Worm (Caenorhabditis elegans) whole organism, L1 larva: ENCODE data around the gene mua-3.

ENCODE experiments used
- C04F5.9 ChIP-seq: sonication (generic microtip); optimal IDR thresholded peaks from 2 replicates; lab custom pipeline; 2016; ENCODE audit warnings: missing genetic modification characterization, missing compliant biosample characterization
- C34B4.2 ChIP-seq: sonication (generic microtip); optimal IDR thresholded peaks from 2 replicates; lab custom pipeline; 2017; ENCODE audit warnings: mild to moderate bottlenecking, missing genetic modification characterization, missing compliant biosample characterization
- F16B12.6 ChIP-seq: fragments of 150-350 bp; optimal IDR thresholded peaks from 2 replicates; lab custom pipeline; 2014; ENCODE audit warnings: missing biosample characterization, missing genetic modification characterization
- aha-1 ChIP-seq: fragments of 150-350 bp; optimal IDR thresholded peaks from 2 replicates; lab custom pipeline; 2014; ENCODE audit warnings: missing biosample characterization, missing genetic modification characterization
- alr-1 ChIP-seq: fragments of 200-800 bp; sonication (Bioruptor generic); optimal IDR thresholded peaks from 2 replicates; lab custom pipeline; 2018; ENCODE audit warnings: borderline replicate concordance, mild to moderate bottlenecking, missing genetic modification characterization, missing compliant biosample characterization
- ama-1 ChIP-seq: fragments of 150-350 bp; optimal IDR thresholded peaks from 2 replicates; lab custom pipeline; 2014
- blmp-1 ChIP-seq: fragments of 150-350 bp; optimal IDR thresholded peaks from 2 replicates; lab custom pipeline; 2014; ENCODE audit warnings: missing biosample characterization, missing genetic modification characterization
- ceh-63 ChIP-seq: fragments of 200-800 bp; sonication (Bioruptor generic); optimal IDR thresholded peaks from 2 replicates; lab custom pipeline; 2018; ENCODE audit warnings: mild to moderate bottlenecking, missing genetic modification characterization, missing compliant biosample characterization
- ceh-82 ChIP-seq, 3 experiments: fragments of 150-350 bp in 1 of 3; sonication (generic microtip) in 2 of 3; optimal IDR thresholded peaks; 2 replicates each; lab custom pipeline; 2014 to 2017; ENCODE audit warnings: missing biosample characterization in 3 of 3, missing genetic modification characterization in 3 of 3
- ceh-90 ChIP-seq: sonication (generic microtip); optimal IDR thresholded peaks from 2 replicates; lab custom pipeline; 2016; ENCODE audit warnings: missing genetic modification characterization, missing compliant biosample characterization
- dpl-1 ChIP-seq, 3 experiments: fragments of 150-350 bp in 2 of 3; sonication (generic microtip) in 1 of 3; optimal IDR thresholded peaks; 2 replicates each; lab custom pipeline; 2014 to 2017; ENCODE audit warnings: missing biosample characterization in 3 of 3, missing genetic modification characterization in 3 of 3, missing genetic modification reagents in 3 of 3
- dsc-1 ChIP-seq: sonication (generic microtip); optimal IDR thresholded peaks from 2 replicates; lab custom pipeline; 2016; ENCODE audit warnings: mild to moderate bottlenecking, missing genetic modification characterization, missing compliant biosample characterization
- efl-3 ChIP-seq: fragments of 200-800 bp; sonication (Bioruptor generic); optimal IDR thresholded peaks from 2 replicates; lab custom pipeline; 2018; ENCODE audit warnings: mild to moderate bottlenecking, missing genetic modification characterization, missing compliant biosample characterization
- egl-13 ChIP-seq: sonication (generic microtip); optimal IDR thresholded peaks from 2 replicates; lab custom pipeline; 2016; ENCODE audit warnings: missing genotype, missing genetic modification reagents, missing genetic modification characterization, missing compliant biosample characterization
- egl-27 ChIP-seq, 2 experiments: fragments of 150-350 bp in 1 of 2; sonication (generic microtip); optimal IDR thresholded peaks; 3 replicates each; lab custom pipeline; 2017 to 2018; ENCODE audit warnings: missing biosample characterization in 2 of 2, missing genetic modification characterization in 2 of 2, missing genetic modification reagents in 2 of 2
- elt-2 ChIP-seq: sonication (generic microtip); optimal IDR thresholded peaks from 2 replicates; lab custom pipeline; 2016; ENCODE audit warnings: missing genetic modification characterization, mild to moderate bottlenecking, inconsistent platforms, missing compliant biosample characterization, missing genetic modification reagents
- elt-3 ChIP-seq, 6 experiments: fragments of 150-350 bp in 1 of 6; sonication (generic microtip); optimal IDR thresholded peaks; 2 replicates each; lab custom pipeline; 2017 to 2018; ENCODE audit warnings: missing biosample characterization in 6 of 6, missing genetic modification characterization in 6 of 6, inconsistent platforms in 1 of 6
- ets-5 ChIP-seq: fragments of 200-800 bp; sonication (Bioruptor generic); IDR thresholded peaks from 2 replicates; pipeline ENCODE4 v1.3.6; 2022; ENCODE audit warnings: missing genetic modification characterization, missing compliant biosample characterization
- fkh-4 ChIP-seq: sonication (generic microtip); optimal IDR thresholded peaks from 2 replicates; lab custom pipeline; 2016; ENCODE audit warnings: missing compliant biosample characterization, missing genetic modification characterization, borderline replicate concordance
- fkh-8 ChIP-seq: sonication (generic microtip); optimal IDR thresholded peaks from 2 replicates; lab custom pipeline; 2016; ENCODE audit warnings: mild to moderate bottlenecking, missing genetic modification characterization, missing compliant biosample characterization
- fos-1 ChIP-seq: fragments of 150-350 bp; optimal IDR thresholded peaks from 2 replicates; lab custom pipeline; 2014; ENCODE audit warnings: missing biosample characterization, missing genetic modification characterization
- hlh-17 ChIP-seq: fragments of 200-800 bp; sonication (Bioruptor generic); optimal IDR thresholded peaks from 2 replicates; lab custom pipeline; 2018; ENCODE audit warnings: missing genetic modification characterization, mild to moderate bottlenecking, missing compliant biosample characterization, moderate library complexity, borderline replicate concordance
- hlh-4 ChIP-seq: sonication (generic microtip); optimal IDR thresholded peaks from 2 replicates; lab custom pipeline; 2016; ENCODE audit warnings: mild to moderate bottlenecking, missing genetic modification characterization, missing compliant biosample characterization
- irx-1 ChIP-seq: sonication (generic microtip); optimal IDR thresholded peaks from 2 replicates; lab custom pipeline; 2016; ENCODE audit warnings: missing genetic modification characterization, missing compliant biosample characterization
- jun-1 ChIP-seq: fragments of 150-350 bp; optimal IDR thresholded peaks from 2 replicates; lab custom pipeline; 2014; ENCODE audit warnings: missing biosample characterization, missing genetic modification reagents, missing genetic modification characterization
- lin-13 ChIP-seq: fragments of 150-350 bp; optimal IDR thresholded peaks from 2 replicates; lab custom pipeline; 2014; ENCODE audit warnings: missing biosample characterization, missing genetic modification reagents, missing genetic modification characterization
- lin-14 ChIP-seq: fragments of 200-800 bp; sonication (Bioruptor generic); optimal IDR thresholded peaks from 2 replicates; lab custom pipeline; 2018; ENCODE audit warnings: mild to moderate bottlenecking, missing genetic modification characterization, moderate library complexity, missing compliant biosample characterization
- lin-15B ChIP-seq: fragments of 150-350 bp; sonication (generic microtip); optimal IDR thresholded peaks from 3 replicates; lab custom pipeline; 2014; ENCODE audit warnings: missing biosample characterization, missing genetic modification characterization
- lin-35 ChIP-seq, 2 experiments: fragments of 150-350 bp; optimal IDR thresholded peaks; 2 replicates each; lab custom pipeline; 2014; ENCODE audit warnings: missing biosample characterization in 2 of 2, missing genetic modification characterization in 2 of 2, missing genetic modification reagents in 2 of 2
- mab-9 ChIP-seq: fragments of 200-800 bp; sonication (Bioruptor generic); IDR thresholded peaks from 2 replicates; pipeline ENCODE4 v1.3.6; 2022; ENCODE audit warnings: missing genetic modification reagents, missing genetic modification characterization, missing compliant biosample characterization
- mdl-1 ChIP-seq, 2 experiments: fragments of 150-350 bp; optimal IDR thresholded peaks; 2 replicates each; lab custom pipeline; 2014 to 2017; ENCODE audit warnings: missing biosample characterization in 2 of 2, missing genetic modification characterization in 2 of 2, inconsistent platforms in 1 of 2
- nhr-11 ChIP-seq: fragments of 150-350 bp; optimal IDR thresholded peaks from 2 replicates; lab custom pipeline; 2014; ENCODE audit warnings: missing biosample characterization, missing genetic modification characterization
- nhr-28 ChIP-seq: fragments of 150-350 bp; optimal IDR thresholded peaks from 2 replicates; lab custom pipeline; 2014; ENCODE audit warnings: missing biosample characterization, missing genetic modification characterization
- nhr-47 ChIP-seq: sonication (generic microtip); optimal IDR thresholded peaks from 2 replicates; lab custom pipeline; 2016; ENCODE audit warnings: mild to moderate bottlenecking, missing genetic modification characterization, moderate library complexity, missing compliant biosample characterization
- nhr-71 ChIP-seq: sonication (generic microtip); optimal IDR thresholded peaks from 2 replicates; lab custom pipeline; 2016; ENCODE audit warnings: mild to moderate bottlenecking, missing genetic modification characterization, moderate library complexity, missing compliant biosample characterization
- nhr-76 ChIP-seq: sonication (generic microtip); optimal IDR thresholded peaks from 2 replicates; lab custom pipeline; 2017; ENCODE audit warnings: missing biosample characterization, missing genetic modification characterization
- nhr-77 ChIP-seq: fragments of 150-350 bp; optimal IDR thresholded peaks from 2 replicates; lab custom pipeline; 2014; ENCODE audit warnings: missing biosample characterization, missing genetic modification characterization
- nhr-84 ChIP-seq: sonication (generic microtip); optimal IDR thresholded peaks from 2 replicates; lab custom pipeline; 2017; ENCODE audit warnings: missing biosample characterization, missing genetic modification characterization
- nhr-90 ChIP-seq: sonication (generic microtip); optimal IDR thresholded peaks from 2 replicates; lab custom pipeline; 2016; ENCODE audit warnings: mild to moderate bottlenecking, missing genetic modification characterization, missing compliant biosample characterization; ENCODE audit not compliant: poor library complexity
- pag-3 ChIP-seq: sonication (generic microtip); optimal IDR thresholded peaks from 2 replicates; lab custom pipeline; 2017; ENCODE audit warnings: missing genetic modification characterization, mild to moderate bottlenecking, missing compliant biosample characterization, antibody characterized with exemption, borderline replicate concordance; ENCODE audit not compliant: insufficient read depth
- pax-3 ChIP-seq: fragments of 200-800 bp; sonication (Bioruptor generic); optimal IDR thresholded peaks from 2 replicates; lab custom pipeline; 2018; ENCODE audit warnings: mild to moderate bottlenecking, missing genetic modification characterization, moderate library complexity, missing compliant biosample characterization
- skn-1 ChIP-seq: fragments of 150-350 bp; optimal IDR thresholded peaks from 2 replicates; lab custom pipeline; 2014; ENCODE audit warnings: missing biosample characterization, missing genetic modification characterization
- snpc-4 ChIP-seq: fragments of 150-350 bp; optimal IDR thresholded peaks from 2 replicates; lab custom pipeline; 2014; ENCODE audit warnings: missing biosample characterization, missing genetic modification characterization
- snu-23 ChIP-seq: sonication (generic microtip); optimal IDR thresholded peaks from 2 replicates; lab custom pipeline; 2016; ENCODE audit warnings: missing genetic modification characterization, missing compliant biosample characterization
- sox-4 ChIP-seq: sonication (generic microtip); optimal IDR thresholded peaks from 2 replicates; lab custom pipeline; 2016; ENCODE audit warnings: missing genetic modification characterization, missing compliant biosample characterization
- swsn-7 ChIP-seq: sonication (generic microtip); optimal IDR thresholded peaks from 2 replicates; lab custom pipeline; 2016; ENCODE audit warnings: missing genetic modification characterization, missing compliant biosample characterization
- tbx-2 ChIP-seq: sonication (generic microtip); optimal IDR thresholded peaks from 2 replicates; lab custom pipeline; 2016; ENCODE audit warnings: missing genetic modification characterization, missing compliant biosample characterization
- tlp-1 ChIP-seq: fragments of 150-350 bp; optimal IDR thresholded peaks from 2 replicates; lab custom pipeline; 2014; ENCODE audit warnings: missing biosample characterization, missing genetic modification characterization
- unc-130 ChIP-seq: fragments of 150-350 bp; optimal IDR thresholded peaks from 2 replicates; lab custom pipeline; 2017; ENCODE audit warnings: missing biosample characterization, missing genetic modification characterization, inconsistent platforms
- unc-30 ChIP-seq: sonication (generic microtip); optimal IDR thresholded peaks from 2 replicates; lab custom pipeline; 2017; ENCODE audit warnings: missing biosample characterization, missing genetic modification characterization
- unc-62 ChIP-seq: fragments of 150-350 bp; optimal IDR thresholded peaks from 2 replicates; lab custom pipeline; 2014; ENCODE audit warnings: missing biosample characterization, missing genetic modification reagents, missing genetic modification characterization
- unc-86 ChIP-seq: sonication (generic microtip); optimal IDR thresholded peaks from 2 replicates; lab custom pipeline; 2016; ENCODE audit warnings: missing genetic modification characterization, missing compliant biosample characterization
- unc-98 ChIP-seq: fragments of 200-800 bp; sonication (Bioruptor generic); IDR thresholded peaks from 2 replicates; pipeline ENCODE4 v1.3.6; 2022; ENCODE audit warnings: missing genetic modification characterization, missing compliant biosample characterization

Gene mua-3

DNA sequence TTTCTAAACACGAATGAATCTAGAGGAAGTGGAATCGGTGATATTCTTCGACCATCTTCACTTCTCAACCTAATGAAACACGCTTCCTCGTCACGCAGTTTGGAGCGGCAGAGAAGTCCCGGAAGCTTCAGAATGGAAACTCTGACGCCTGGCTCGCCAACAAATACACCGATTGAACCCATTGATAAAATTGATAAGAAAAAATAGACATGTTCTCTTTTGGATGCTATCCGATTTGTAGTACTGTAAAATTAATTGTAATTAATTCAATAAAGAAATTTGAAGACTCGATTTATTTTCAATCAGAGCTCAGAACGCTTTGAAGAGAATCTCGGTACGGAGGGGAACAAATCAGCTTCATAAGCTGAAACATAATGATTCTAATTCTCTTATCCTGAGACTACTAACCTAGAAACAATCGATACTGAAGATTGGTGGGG, 54.1 kb downstream of the mua-3 start:
- TF ChIP-seq alr-1 (tag; lab: Kevin White, UChicago) (no peak), elt-3 (tag; optimal IDR thresholded peaks at IDR 0.05; lab: Kevin White, UChicago) (no peak), egl-13 (tag; lab: Kevin White, UChicago) (no peak), nhr-90 (tag; lab: Kevin White, UChicago) (peak; percentile 69), mab-9 (GFP tag; lab: Robert Waterston, UW) (no peak), lin-35 (GFP tag; optimal IDR thresholded peaks at IDR 0.05; lab: Kevin White, UChicago) (peak in 1 of 2 experiments; percentile 62), unc-62 (GFP tag; lab: Kevin White, UChicago) (no peak), efl-3 (no peak), lin-14 (peak; percentile 24), irx-1 (no peak), ets-5 (GFP tag; lab: Robert Waterston, UW) (no peak), nhr-76 (tag; lab: Kevin White, UChicago) (no peak), C04F5.9 (tag; lab: Kevin White, UChicago) (peak; percentile 59), nhr-84 (tag; lab: Kevin White, UChicago) (no peak), skn-1 (tag; lab: Kevin White, UChicago) (no peak), nhr-47 (tag; lab: Kevin White, UChicago) (peak; percentile 66), blmp-1 (no peak), C34B4.2 (tag; lab: Kevin White, UChicago) (no peak), hlh-4 (tag; lab: Kevin White, UChicago) (no peak), sox-4 (tag; lab: Kevin White, UChicago) (no peak), hlh-17 (GFP tag; lab: Kevin White, UChicago) (no peak), dsc-1 (peak; percentile 10), egl-27 (tag; optimal IDR thresholded peaks at IDR 0.05; lab: Kevin White, UChicago) (no peak), unc-86 (tag; lab: Kevin White, UChicago) (no peak), ceh-90 (tag; lab: Kevin White, UChicago) (no peak), fkh-8 (tag; lab: Kevin White, UChicago) (no peak), mdl-1 (tag; optimal IDR thresholded peaks at IDR 0.05; lab: Kevin White, UChicago) (no peak), swsn-7 (peak; percentile 28), unc-130 (no peak), aha-1 (tag; lab: Kevin White, UChicago) (no peak), ceh-63 (GFP tag; lab: Kevin White, UChicago) (no peak), snpc-4 (tag; lab: Kevin White, UChicago) (no peak), lin-15B (tag; lab: Kevin White, UChicago) (no peak), unc-30 (no peak), pag-3 (tag; lab: Kevin White, UChicago) (no peak), fos-1 (tag; lab: Kevin White, UChicago) (no peak), nhr-71 (tag; lab: Kevin White, UChicago) (peak; percentile 75), tbx-2 (tag; lab: Kevin White, UChicago) (peak; percentile 49), tlp-1 (tag; lab: Kevin White, UChicago) (no peak), dpl-1 (GFP tag; optimal IDR thresholded peaks at IDR 0.05; lab: Kevin White, UChicago) (no peak), pax-3 (tag; lab: Kevin White, UChicago) (peak; percentile 59), jun-1 (tag; lab: Kevin White, UChicago) (no peak), ama-1 (peak; percentile 86), snu-23 (GFP tag; lab: Kevin White, UChicago) (peak; percentile 75), nhr-77 (tag; lab: Kevin White, UChicago) (no peak), elt-2 (tag; lab: Kevin White, UChicago) (peak; percentile 60), unc-98 (no peak; the same call in 1 of the 2 replicates), lin-13 (GFP tag; lab: Kevin White, UChicago) (no peak), ceh-82 (tag; optimal IDR thresholded peaks at IDR 0.05; lab: Kevin White, UChicago) (no peak), fkh-4 (no peak), nhr-11 (tag; lab: Kevin White, UChicago) (no peak), F16B12.6 (tag; lab: Kevin White, UChicago) (no peak), nhr-28 (tag; lab: Kevin White, UChicago) (no peak)
